Fruit fly (Drosophila melanogaster): Measurements from ENCODE around the gene toc.

toc gene

dm6 chr2L:3037153-3037579 is 107.4 kb downstream of the toc start, which contains the start of the genes CG17260 and SerRS (continued):
- TF ChIP-seq CG12391 (tag; optimal IDR thresholded peaks at IDR 0.05): peak; percentile 95
- peak; percentile 95 for TF ChIP-seq chn (GFP tag; optimal IDR thresholded peaks at IDR 0.05)
- peak; percentile 91 for TF ChIP-seq Dek (tag; optimal IDR thresholded peaks at IDR 0.05)
- peak; percentile 94 for TF ChIP-seq CG7786 (GFP tag; optimal IDR thresholded peaks at IDR 0.05)
- TF ChIP-seq CG10979 (tag; optimal IDR thresholded peaks at IDR 0.05): peak; percentile 87
- peak; percentile 90 for TF ChIP-seq CG8924 (tag; optimal IDR thresholded peaks at IDR 0.05)
- peak; percentile 96 for TF ChIP-seq pho (GFP tag; optimal IDR thresholded peaks at IDR 0.05)
- peak; percentile 90 for TF ChIP-seq CG13296 (GFP tag; optimal IDR thresholded peaks at IDR 0.05)
- peak; percentile 93 for TF ChIP-seq Mad (GFP tag; optimal IDR thresholded peaks at IDR 0.05)
- TF ChIP-seq H15 (GFP tag; IDR thresholded peaks at IDR 0.05): peak; percentile 86
- TF ChIP-seq sna (GFP tag; IDR thresholded peaks at IDR 0.05; ENCODE audit: partially characterized antibody): no peak
- TF ChIP-seq stc (GFP tag; IDR thresholded peaks at IDR 0.05): peak; percentile 86
- TF ChIP-seq CG11504 (tag; optimal IDR thresholded peaks at IDR 0.05): no peak
- peak; percentile 26; the same call in 1 of the 2 replicates for TF ChIP-seq bowl (GFP tag; IDR thresholded peaks at IDR 0.05)
- TF ChIP-seq ttk (GFP tag; IDR thresholded peaks at IDR 0.05): peak; percentile 92
- TF ChIP-seq Eip74EF (GFP tag; optimal IDR thresholded peaks at IDR 0.05): no peak
- TF ChIP-seq esg (GFP tag; conservative IDR thresholded peaks at IDR 0.05): peak; percentile 96
- TF ChIP-seq ssp (GFP tag; IDR thresholded peaks at IDR 0.05): peak; percentile 90
- peak; percentile 83 for TF ChIP-seq Awh (GFP tag; IDR thresholded peaks at IDR 0.05)
- peak; percentile 91 for TF ChIP-seq CG10543 (GFP tag; optimal IDR thresholded peaks at IDR 0.05)
- peak; percentile 67 for TF ChIP-seq Adf1 (GFP tag; IDR thresholded peaks at IDR 0.05)
- TF ChIP-seq Chrac-16 (GFP tag; optimal IDR thresholded peaks at IDR 0.05): peak; percentile 94
- TF ChIP-seq CG17361 (GFP tag; IDR thresholded peaks at IDR 0.05): peak; percentile 96
- TF ChIP-seq CG1832 (GFP tag; optimal IDR thresholded peaks at IDR 0.05): no peak
- TF ChIP-seq CG6272 (GFP tag; IDR thresholded peaks at IDR 0.05): peak; percentile 93
- peak; percentile 57 for TF ChIP-seq pzg (GFP tag; optimal IDR thresholded peaks at IDR 0.05)
- peak; percentile 89 for TF ChIP-seq CG12104 (GFP tag; optimal IDR thresholded peaks at IDR 0.05)
- peak; percentile 43 for TF ChIP-seq CG12071 (GFP tag; optimal IDR thresholded peaks at IDR 0.05)
- TF ChIP-seq CG6654 (GFP tag; optimal IDR thresholded peaks at IDR 0.05): peak; percentile 65
- peak; percentile 93 for TF ChIP-seq CG4617 (GFP tag; optimal IDR thresholded peaks at IDR 0.05; ENCODE audit: borderline replicate concordance)
- TF ChIP-seq CG11456 (GFP tag; IDR thresholded peaks at IDR 0.05): peak; percentile 89
- peak; percentile 17 for TF ChIP-seq CG9797 (GFP tag; optimal IDR thresholded peaks at IDR 0.05)
- peak; percentile 93 for TF ChIP-seq shn (GFP tag; optimal IDR thresholded peaks at IDR 0.05)
- TF ChIP-seq Atf3 (GFP tag; optimal IDR thresholded peaks at IDR 0.05): peak; percentile 89
- peak; percentile 70 for TF ChIP-seq run (tag; optimal IDR thresholded peaks at IDR 0.05)
- TF ChIP-seq CG4282 (GFP tag; optimal IDR thresholded peaks at IDR 0.05): peak; percentile 54
- peak; percentile 86 for TF ChIP-seq NC2β (GFP tag; optimal IDR thresholded peaks at IDR 0.05)
- peak; percentile 94 for TF ChIP-seq CG32532 (GFP tag; IDR thresholded peaks at IDR 0.05)
- peak; percentile 68; the same call in 1 of the 3 replicates for TF ChIP-seq otp (GFP tag; IDR thresholded peaks at IDR 0.05)
- peak; percentile 84 for TF ChIP-seq Doc2 (GFP tag; IDR thresholded peaks at IDR 0.05)
- peak; percentile 91 for TF ChIP-seq tup (GFP tag; optimal IDR thresholded peaks at IDR 0.05)
- TF ChIP-seq CG9609 (GFP tag; optimal IDR thresholded peaks at IDR 0.05): peak; percentile 85
- peak; percentile 86 for TF ChIP-seq CG11560 (tag; IDR thresholded peaks at IDR 0.05)
- peak; percentile 66 for TF ChIP-seq knrl (GFP tag; IDR thresholded peaks at IDR 0.05; ENCODE audit: partially characterized antibody)
- TF ChIP-seq Sox100B (GFP tag; optimal IDR thresholded peaks at IDR 0.05): no peak
- TF ChIP-seq maf-S (GFP tag; optimal IDR thresholded peaks at IDR 0.05): peak; percentile 93
- peak; percentile 96 for TF ChIP-seq Xbp1 (GFP tag; optimal IDR thresholded peaks at IDR 0.05)
- TF ChIP-seq CG13775 (GFP tag; optimal IDR thresholded peaks at IDR 0.05): peak; percentile 93
- peak; percentile 98 for TF ChIP-seq CG9932 (GFP tag; IDR thresholded peaks at IDR 0.05)
- no peak for TF ChIP-seq CG8478 (optimal IDR thresholded peaks at IDR 0.05)
- TF ChIP-seq kah (GFP tag; optimal IDR thresholded peaks at IDR 0.05): peak; percentile 69
